Worm (Caenorhabditis elegans): Measurements from ENCODE around the gene T12D8.9.

DNA sequence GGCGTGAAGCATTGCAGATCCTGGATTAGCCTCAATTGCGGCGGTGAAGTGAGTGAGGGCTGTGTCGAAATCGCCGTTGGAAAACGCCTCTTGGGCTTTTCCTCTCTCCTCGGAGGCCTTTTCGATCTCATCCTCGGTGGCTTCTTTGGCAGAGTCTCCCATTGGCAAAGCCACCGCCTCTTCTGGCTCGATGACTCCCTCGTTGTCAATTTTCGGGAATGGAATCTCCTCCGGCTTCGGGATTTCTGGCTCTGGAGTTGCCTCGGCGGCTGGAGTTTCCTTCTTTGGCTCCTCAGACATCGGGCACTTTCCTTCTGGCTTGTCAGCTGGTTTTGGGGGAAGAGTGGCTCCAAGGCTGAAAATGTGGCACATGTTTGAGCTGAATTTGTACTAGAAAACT, 4.8 kb downstream of the T12D8.9 start:
- TF ChIP-seq pha-4 (tag; optimal IDR thresholded peaks at IDR 0.05) (no peak), tbx-7 (tag; optimal IDR thresholded peaks at IDR 0.05) (no peak), ceh-9 (tag; optimal IDR thresholded peaks at IDR 0.05) (no peak), tbx-2 (tag; optimal IDR thresholded peaks at IDR 0.05) (no peak), ceh-48 (tag; optimal IDR thresholded peaks at IDR 0.05) (no peak), ceh-34 (tag; optimal IDR thresholded peaks at IDR 0.05) (no peak), nfya-1 (tag; optimal IDR thresholded peaks at IDR 0.05) (no peak), hlh-30 (tag; optimal IDR thresholded peaks at IDR 0.05; ENCODE audit: insufficient read depth) (no peak), fkh-6 (tag; optimal IDR thresholded peaks at IDR 0.05) (no peak), fkh-10 (GFP tag; optimal IDR thresholded peaks at IDR 0.05) (no peak)

Data from whole organism, late embryonic.